Worm (Caenorhabditis elegans) whole organism, early embryonic: ENCODE data around the gene F43C11.2.

Experiments used
- ama-1 ChIP-seq: fragments of 150-350 bp; optimal IDR thresholded peaks from 2 replicates; lab custom pipeline; 2014
- ets-7 ChIP-seq: sonication (generic microtip); optimal IDR thresholded peaks from 2 replicates; lab custom pipeline; 2016; ENCODE audit warnings: missing genotype, missing genetic modification characterization, missing compliant biosample characterization
- hmbx-1 ChIP-seq: sonication (generic microtip); optimal IDR thresholded peaks from 2 replicates; lab custom pipeline; 2016; ENCODE audit warnings: mild to moderate bottlenecking, missing genetic modification characterization, missing compliant biosample characterization
- tbx-37 ChIP-seq: fragments of 200-800 bp; sonication (Bioruptor generic); conservative IDR thresholded peaks from 2 replicates; pipeline ENCODE4 v1.3.6; 2022; ENCODE audit warnings: missing genetic modification reagents, missing genetic modification characterization, missing compliant biosample characterization

- no peak for TF ChIP-seq tbx-37
- TF ChIP-seq ama-1 (lab: Kevin White, UChicago), result no peak
- no peak for TF ChIP-seq hmbx-1
- no peak for TF ChIP-seq ets-7 (tag; lab: Kevin White, UChicago)
These were observed 5.4 kb downstream of the F43C11.2 start, which contains the start of gene F43C11.16 for ce11 chrII:2359965-2360364.
